Fruit fly (Drosophila melanogaster) whole organism, pupa: ENCODE data around the gene CG42460.

Source experiments
- CG17806 ChIP-seq: fragments of 200-800 bp; sonication (Bioruptor generic); optimal IDR thresholded peaks from 2 replicates; lab custom pipeline; 2018; ENCODE audit warnings: missing biosample characterization, mild to moderate bottlenecking, missing genetic modification characterization, moderate library complexity
- CG34367 ChIP-seq: fragments of 200-800 bp; sonication (Bioruptor generic); optimal IDR thresholded peaks from 2 replicates; lab custom pipeline; 2018; ENCODE audit warnings: missing biosample characterization, mild to moderate bottlenecking, missing genetic modification characterization
- Pif1B ChIP-seq: fragments of 200-800 bp; sonication (Bioruptor generic); optimal IDR thresholded peaks from 3 replicates; lab custom pipeline; 2016; ENCODE audit warnings: missing biosample characterization, missing genetic modification characterization
- rn ChIP-seq: fragments of 200-800 bp; sonication (Bioruptor generic); IDR thresholded peaks from 2 replicates; pipeline ENCODE4 v1.3.6; 2022; ENCODE audit warnings: missing biosample characterization, missing genetic modification characterization

- TF ChIP-seq Pif1B (GFP tag; lab: Kevin White, UChicago), result no peak
- no peak for TF ChIP-seq CG34367 (tag; lab: Kevin White, UChicago)
- no peak for TF ChIP-seq CG17806
- TF ChIP-seq rn (GFP tag; lab: Robert Waterston, UW), result no peak
Measured at dm6 chr2L:3387643-3388042, 653 bp downstream of the CG42460 start, which contains the start of gene Sfp23F.
